Fruit fly (Drosophila melanogaster): ENCODE results near the gene Pdp.

The Pdp gene

dm6 chrX:7692740-7693064 is 41.7 kb downstream of the Pdp start (continued):
- TF ChIP-seq CG7357 (GFP tag; IDR thresholded peaks at IDR 0.05) = peak; percentile 29; the same call in 1 of the 3 replicates
- TF ChIP-seq seq (GFP tag; IDR thresholded peaks at IDR 0.05) = peak; percentile 57; the same call in 1 of the 2 replicates
- TF ChIP-seq CG9727 (GFP tag; optimal IDR thresholded peaks at IDR 0.05) = peak; percentile 39
- no peak for TF ChIP-seq hth (optimal IDR thresholded peaks at IDR 0.05)
- TF ChIP-seq Lim3 (GFP tag; IDR thresholded peaks at IDR 0.05) = no peak
- peak; percentile 70; the same call in 2 of the 3 replicates for TF ChIP-seq ken (GFP tag; IDR thresholded peaks at IDR 0.05)
- TF ChIP-seq ttk (GFP tag; IDR thresholded peaks at IDR 0.05) = peak; percentile 55; the same call in 1 of the 2 replicates
- no peak for TF ChIP-seq Vsx1 (GFP tag; optimal IDR thresholded peaks at IDR 0.05)
- peak; percentile 63 for TF ChIP-seq NFAT (GFP tag; IDR thresholded peaks at IDR 0.05)
- TF ChIP-seq cwo (GFP tag; optimal IDR thresholded peaks at IDR 0.05) = peak; percentile 61
- TF ChIP-seq CG13775 (GFP tag; optimal IDR thresholded peaks at IDR 0.05) = peak; percentile 47
- no peak for TF ChIP-seq CG2129 (GFP tag; IDR thresholded peaks at IDR 0.05; ENCODE audit: partially characterized antibody)
- TF ChIP-seq CG14965 (GFP tag; optimal IDR thresholded peaks at IDR 0.05; ENCODE audit: borderline replicate concordance) = peak; percentile 15
- peak; percentile 53; the same call in 1 of the 2 replicates for TF ChIP-seq sens-2 (GFP tag; IDR thresholded peaks at IDR 0.05)
- peak; percentile 54 for TF ChIP-seq CG17829 (tag; optimal IDR thresholded peaks at IDR 0.05)
- TF ChIP-seq CG11723 (GFP tag; optimal IDR thresholded peaks at IDR 0.05) = peak; percentile 14
- peak; percentile 62; the same call in 2 of the 3 replicates for TF ChIP-seq CG14050 (GFP tag; IDR thresholded peaks at IDR 0.05)
- TF ChIP-seq Six4 (GFP tag; optimal IDR thresholded peaks at IDR 0.05) = peak; percentile 16
- TF ChIP-seq Adf1 (GFP tag; IDR thresholded peaks at IDR 0.05) = peak; percentile 44; the same call in 1 of the 2 replicates
- no peak for TF ChIP-seq CTCF (GFP tag; optimal IDR thresholded peaks at IDR 0.05)
- no peak for TF ChIP-seq sqz (GFP tag; optimal IDR thresholded peaks at IDR 0.05)
- peak; percentile 81 for TF ChIP-seq Fer3 (tag; optimal IDR thresholded peaks at IDR 0.05)
- TF ChIP-seq otp (GFP tag; IDR thresholded peaks at IDR 0.05) = peak; percentile 63
- peak; percentile 66 for TF ChIP-seq Xbp1 (GFP tag; optimal IDR thresholded peaks at IDR 0.05)
- TF ChIP-seq mld (GFP tag; IDR thresholded peaks at IDR 0.05; ENCODE audit: partially characterized antibody) = no peak
- peak; percentile 11 for TF ChIP-seq CG10274 (GFP tag; optimal IDR thresholded peaks at IDR 0.05)
- TF ChIP-seq fd102C (GFP tag; optimal IDR thresholded peaks at IDR 0.05) = no peak
- peak; percentile 84 for TF ChIP-seq gce (GFP tag; IDR thresholded peaks at IDR 0.05)
- TF ChIP-seq CG12391 (tag; optimal IDR thresholded peaks at IDR 0.05) = peak; percentile 71
- TF ChIP-seq CG8388 (GFP tag; optimal IDR thresholded peaks at IDR 0.05) = peak; percentile 66
- TF ChIP-seq CG18619 (GFP tag; optimal IDR thresholded peaks at IDR 0.05) = no peak
- TF ChIP-seq chn (GFP tag; optimal IDR thresholded peaks at IDR 0.05) = peak; percentile 41
- TF ChIP-seq row (GFP tag; IDR thresholded peaks at IDR 0.05) = peak; percentile 86
- TF ChIP-seq CG7372 (GFP tag; IDR thresholded peaks at IDR 0.05) = peak; percentile 61
- TF ChIP-seq cas (GFP tag; IDR thresholded peaks at IDR 0.05) = peak; percentile 44; the same call in 1 of the 2 replicates
- TF ChIP-seq Dll (GFP tag; IDR thresholded peaks at IDR 0.05; ENCODE audit: partially characterized antibody) = no peak
- TF ChIP-seq CG7786 (GFP tag; optimal IDR thresholded peaks at IDR 0.05) = peak; percentile 75
- TF ChIP-seq E2f2 (GFP tag; IDR thresholded peaks at IDR 0.05) = peak; percentile 49
- no peak for TF ChIP-seq CG17612 (GFP tag; IDR thresholded peaks at IDR 0.05)
- peak; percentile 68 for TF ChIP-seq CG10979 (tag; optimal IDR thresholded peaks at IDR 0.05)
- TF ChIP-seq CG6765 (GFP tag; optimal IDR thresholded peaks at IDR 0.05) = no peak
- TF ChIP-seq CG6683 (GFP tag; optimal IDR thresholded peaks at IDR 0.05) = peak; percentile 20
- TF ChIP-seq CG8281 (tag; optimal IDR thresholded peaks at IDR 0.05) = peak; percentile 15
- 0 out of 3 replicates have a peak, but pooled peaks have one; percentile 6 for TF ChIP-seq z (GFP tag; IDR thresholded peaks at IDR 0.05)
- peak; percentile 67 for TF ChIP-seq E2f1 (GFP tag; IDR thresholded peaks at IDR 0.05)
- peak; percentile 63 for TF ChIP-seq Bteb2 (GFP tag; optimal IDR thresholded peaks at IDR 0.05)
- TF ChIP-seq CG4707 (GFP tag; optimal IDR thresholded peaks at IDR 0.05) = peak; percentile 5
- peak; percentile 32 for TF ChIP-seq repo (GFP tag; optimal IDR thresholded peaks at IDR 0.05)
- TF ChIP-seq CG12299 (tag; optimal IDR thresholded peaks at IDR 0.05) = peak; percentile 46
- no peak for TF ChIP-seq yki (optimal IDR thresholded peaks at IDR 0.05)
- 0 out of 2 replicates have a peak, but pooled peaks have one; percentile 44 for TF ChIP-seq CG10959 (GFP tag; IDR thresholded peaks at IDR 0.05)
- no peak for TF ChIP-seq Mad (GFP tag; optimal IDR thresholded peaks at IDR 0.05)
